Fruit fly (Drosophila melanogaster) whole organism, embryonic: ENCODE measurements around the gene CG13248.

ENCODE experiments used
- Ada2b ChIP-seq: fragments of 200-800 bp; sonication (Bioruptor generic); IDR thresholded peaks from 2 replicates; pipeline ENCODE4 v1.3.6; 2022; ENCODE audit warnings: missing biosample characterization, missing genetic modification characterization
- BtbVII ChIP-seq: fragments of 200-800 bp; sonication (Bioruptor generic); optimal IDR thresholded peaks from 3 replicates; lab custom pipeline; 2017; ENCODE audit warnings: missing biosample characterization, mild to moderate bottlenecking, missing genetic modification characterization
- CG1024 ChIP-seq: fragments of 200-800 bp; sonication (Bioruptor generic); IDR thresholded peaks from 2 replicates; pipeline ENCODE4 v1.3.6; 2022; ENCODE audit warnings: missing biosample characterization, missing genetic modification characterization
- CG11560 ChIP-seq: fragments of 200-800 bp; sonication (Bioruptor generic); IDR thresholded peaks from 3 replicates; pipeline ENCODE4 v1.3.6; 2022; ENCODE audit warnings: missing biosample characterization, missing genetic modification characterization
- CG12391 ChIP-seq: fragments of 200-800 bp; sonication (Bioruptor generic); optimal IDR thresholded peaks from 3 replicates; lab custom pipeline; 2018; ENCODE audit warnings: missing biosample characterization, mild to moderate bottlenecking, missing genetic modification characterization, moderate library complexity
- CG13624 ChIP-seq: fragments of 200-800 bp; sonication (Bioruptor generic); optimal IDR thresholded peaks from 2 replicates; lab custom pipeline; 2016; ENCODE audit warnings: missing biosample characterization, missing genetic modification characterization
- CG13894 ChIP-seq: fragments of 200-800 bp; sonication (Bioruptor generic); optimal IDR thresholded peaks from 3 replicates; lab custom pipeline; 2018; ENCODE audit warnings: missing biosample characterization, mild to moderate bottlenecking, missing genetic modification characterization, moderate library complexity
- CG15514 ChIP-seq: fragments of 200-800 bp; sonication (Bioruptor generic); optimal IDR thresholded peaks from 3 replicates; lab custom pipeline; 2017; ENCODE audit warnings: missing biosample characterization, missing genetic modification characterization, mild to moderate bottlenecking, moderate library complexity, missing genetic modification reagents
- CG1647 ChIP-seq: fragments of 200-800 bp; sonication (Bioruptor generic); optimal IDR thresholded peaks from 3 replicates; lab custom pipeline; 2016; ENCODE audit warnings: missing biosample characterization, missing genetic modification characterization
- CG1792 ChIP-seq: fragments of 200-800 bp; sonication (Bioruptor generic); optimal IDR thresholded peaks from 2 replicates; lab custom pipeline; 2016; ENCODE audit warnings: missing biosample characterization, missing genetic modification characterization
- CG18599 ChIP-seq: fragments of 200-800 bp; sonication (Bioruptor generic); optimal IDR thresholded peaks from 3 replicates; lab custom pipeline; 2017; ENCODE audit warnings: missing biosample characterization, missing genetic modification characterization, mild to moderate bottlenecking, moderate library complexity, missing genetic modification reagents
- CG2199 ChIP-seq: fragments of 200-800 bp; sonication (Bioruptor generic); IDR thresholded peaks from 3 replicates; pipeline ENCODE4 v1.3.6; 2022; ENCODE audit warnings: missing biosample characterization, missing genetic modification characterization
- CG2202 ChIP-seq: fragments of 200-800 bp; sonication (Bioruptor generic); optimal IDR thresholded peaks from 2 replicates; lab custom pipeline; 2018; ENCODE audit warnings: missing biosample characterization, mild to moderate bottlenecking, missing genetic modification characterization
- CG34422 ChIP-seq: fragments of 200-800 bp; sonication (Bioruptor generic); IDR thresholded peaks from 3 replicates; pipeline ENCODE4 v1.3.6; 2022; ENCODE audit warnings: missing biosample characterization, missing genetic modification characterization
- CG3847 ChIP-seq: fragments of 200-800 bp; sonication (Bioruptor generic); IDR thresholded peaks from 2 replicates; pipeline ENCODE4 v1.3.6; 2022; ENCODE audit warnings: missing biosample characterization, missing genetic modification characterization
- CG42726 ChIP-seq: fragments of 200-800 bp; sonication (Bioruptor generic); IDR thresholded peaks from 2 replicates; pipeline ENCODE4 v1.3.6; 2022; ENCODE audit warnings: missing biosample characterization, missing genetic modification characterization; ENCODE audit not compliant: partially characterized antibody
- CG4617 ChIP-seq: fragments of 200-800 bp; sonication (Bioruptor generic); optimal IDR thresholded peaks from 3 replicates; lab custom pipeline; 2016; ENCODE audit warnings: missing biosample characterization, missing genetic modification characterization, borderline replicate concordance
- CG4854 ChIP-seq: fragments of 200-800 bp; sonication (Bioruptor generic); optimal IDR thresholded peaks from 2 replicates; lab custom pipeline; 2016; ENCODE audit warnings: missing biosample characterization, missing genetic modification characterization, inconsistent platforms
- CG7839 ChIP-seq: fragments of 200-800 bp; sonication (Bioruptor generic); optimal IDR thresholded peaks from 3 replicates; lab custom pipeline; 2018; ENCODE audit warnings: missing biosample characterization, mild to moderate bottlenecking, missing genetic modification characterization, moderate library complexity
- CG7963 ChIP-seq: fragments of 200-800 bp; sonication (Bioruptor generic); IDR thresholded peaks from 3 replicates; pipeline ENCODE4 v1.3.6; 2022; ENCODE audit warnings: missing biosample characterization, missing genetic modification characterization; ENCODE audit not compliant: partially characterized antibody
- CG7987 ChIP-seq: fragments of 200-800 bp; sonication (Bioruptor generic); optimal IDR thresholded peaks from 2 replicates; lab custom pipeline; 2018; ENCODE audit warnings: missing biosample characterization, mild to moderate bottlenecking, missing genetic modification characterization, moderate library complexity
- CHES-1-like ChIP-seq: fragments of 200-800 bp; sonication (Bioruptor generic); optimal IDR thresholded peaks from 2 replicates; lab custom pipeline; 2016; ENCODE audit warnings: missing biosample characterization, missing genetic modification characterization
- Deaf1 ChIP-seq: fragments of 200-800 bp; optimal IDR thresholded peaks from 3 replicates; lab custom pipeline; 2019; ENCODE audit warnings: missing biosample characterization, mild to moderate bottlenecking, missing genetic modification characterization, moderate library complexity
- E2f2 ChIP-seq: fragments of 200-800 bp; sonication (Bioruptor generic); IDR thresholded peaks from 2 replicates; pipeline ENCODE4 v1.3.6; 2022; ENCODE audit warnings: missing biosample characterization, missing genetic modification characterization
- Eip74EF ChIP-seq, 2 experiments: fragments of 200-800 bp in 1 of 2; fragments of >200 bp in 1 of 2; sonication (Bioruptor generic) in 1 of 2; optimal IDR thresholded peaks; 2 replicates each; lab custom pipeline; 2017 to 2019; ENCODE audit warnings: missing biosample characterization in 2 of 2, missing genetic modification characterization in 2 of 2, mild to moderate bottlenecking in 1 of 2, moderate library complexity in 1 of 2
- Hey ChIP-seq: fragments of 200-800 bp; sonication (Bioruptor generic); optimal IDR thresholded peaks from 3 replicates; lab custom pipeline; 2018; ENCODE audit warnings: missing biosample characterization, mild to moderate bottlenecking, missing genetic modification characterization
- HmgZ ChIP-seq: fragments of 200-800 bp; sonication (Bioruptor generic); optimal IDR thresholded peaks from 2 replicates; lab custom pipeline; 2018; ENCODE audit warnings: missing biosample characterization, mild to moderate bottlenecking, missing genetic modification characterization
- Hmr ChIP-seq: fragments of 200-800 bp; sonication (Bioruptor generic); optimal IDR thresholded peaks from 3 replicates; lab custom pipeline; 2017; ENCODE audit warnings: mild to moderate bottlenecking, missing biosample characterization, missing genetic modification reagents, missing genetic modification characterization
- Jarid2 ChIP-seq: fragments of 200-800 bp; sonication (Bioruptor generic); optimal IDR thresholded peaks from 3 replicates; lab custom pipeline; 2017; ENCODE audit warnings: mild to moderate bottlenecking, missing biosample characterization, missing genetic modification reagents, missing genetic modification characterization
- Med ChIP-seq: fragments of 200-800 bp; sonication (Bioruptor generic); peaks from one replicate; lab custom pipeline; 2016; ENCODE audit warnings: missing biosample characterization, missing genetic modification characterization, mild to moderate bottlenecking, inconsistent platforms, moderate library complexity
- aop ChIP-seq: fragments of 200-800 bp; sonication (Bioruptor generic); IDR thresholded peaks from 2 replicates; pipeline ENCODE4 v1.3.6; 2022; ENCODE audit warnings: missing biosample characterization, missing genetic modification characterization
- bowl ChIP-seq: fragments of 200-800 bp; sonication (Bioruptor generic); IDR thresholded peaks from 2 replicates; pipeline ENCODE4 v1.3.6; 2022; ENCODE audit warnings: missing biosample characterization, missing genetic modification characterization
- chif ChIP-seq, 2 experiments: fragments of 200-800 bp; sonication (Bioruptor generic); optimal IDR thresholded peaks; 3 replicates each; lab custom pipeline; 2016; ENCODE audit warnings: missing biosample characterization in 2 of 2, missing genetic modification characterization in 2 of 2
- ci ChIP-seq: fragments of 200-800 bp; sonication (Bioruptor generic); IDR thresholded peaks from 3 replicates; pipeline ENCODE4 v1.3.6; 2022; ENCODE audit warnings: missing biosample characterization, missing genetic modification characterization
- croc ChIP-seq: fragments of 200-800 bp; sonication (Bioruptor generic); conservative IDR thresholded peaks from 3 replicates; pipeline ENCODE4 v1.3.6; 2022; ENCODE audit warnings: missing biosample characterization, missing genetic modification characterization
- cwo ChIP-seq: fragments of 200-800 bp; sonication (Bioruptor generic); optimal IDR thresholded peaks from 3 replicates; lab custom pipeline; 2017; ENCODE audit warnings: missing biosample characterization, missing genetic modification characterization, mild to moderate bottlenecking, moderate library complexity, missing genetic modification reagents
- disco-r ChIP-seq: fragments of 200-800 bp; sonication (Bioruptor generic); optimal IDR thresholded peaks from 2 replicates; lab custom pipeline; 2016; ENCODE audit warnings: missing biosample characterization, missing genetic modification characterization
- dysf ChIP-seq: fragments of 200-800 bp; sonication (Bioruptor generic); IDR thresholded peaks from 3 replicates; pipeline ENCODE4 v1.3.6; 2022; ENCODE audit warnings: missing biosample characterization, missing genetic modification characterization
- jing ChIP-seq: fragments of 200-800 bp; sonication (Bioruptor generic); optimal IDR thresholded peaks from 2 replicates; lab custom pipeline; 2018; ENCODE audit warnings: missing biosample characterization, mild to moderate bottlenecking, missing genetic modification characterization
- lbe ChIP-seq: fragments of 200-800 bp; sonication (Bioruptor generic); optimal IDR thresholded peaks from 2 replicates; lab custom pipeline; 2016; ENCODE audit warnings: missing biosample characterization, mild to moderate bottlenecking, missing genetic modification characterization
- mam ChIP-seq: fragments of 200-800 bp; sonication (Bioruptor generic); optimal IDR thresholded peaks from 3 replicates; lab custom pipeline; 2016; ENCODE audit warnings: missing biosample characterization, missing genetic modification characterization
- pzg ChIP-seq: fragments of 200-800 bp; sonication (Bioruptor generic); optimal IDR thresholded peaks from 3 replicates; lab custom pipeline; 2018; ENCODE audit warnings: missing biosample characterization, mild to moderate bottlenecking, missing genetic modification characterization, moderate library complexity
- slp2 ChIP-seq: fragments of 200-800 bp; sonication (Bioruptor generic); optimal IDR thresholded peaks from 2 replicates; lab custom pipeline; 2016; ENCODE audit warnings: missing biosample characterization, missing genetic modification characterization
- stc ChIP-seq: fragments of 200-800 bp; sonication (Bioruptor generic); IDR thresholded peaks from 2 replicates; pipeline ENCODE4 v1.3.6; 2022; ENCODE audit warnings: missing biosample characterization, missing genetic modification characterization
- sug ChIP-seq: fragments of 200-800 bp; optimal IDR thresholded peaks from 2 replicates; lab custom pipeline; 2019; ENCODE audit warnings: missing biosample characterization, mild to moderate bottlenecking, missing genetic modification characterization, moderate library complexity
- tap ChIP-seq: fragments of 200-800 bp; optimal IDR thresholded peaks from 3 replicates; lab custom pipeline; 2019; ENCODE audit warnings: missing biosample characterization, mild to moderate bottlenecking, missing genetic modification characterization, moderate library complexity
- zen2 ChIP-seq: fragments of 200-800 bp; sonication (Bioruptor generic); IDR thresholded peaks from 3 replicates; pipeline ENCODE4 v1.3.6; 2022; ENCODE audit warnings: missing biosample characterization, missing genetic modification characterization; ENCODE audit not compliant: partially characterized antibody

Gene CG13248

dm6 chr3L:20387843-20388163 lies 22.6 kb downstream of the CG13248 start (continued):
- TF ChIP-seq Deaf1 (tag; lab: Kevin White, UChicago), result peak; percentile 12
- TF ChIP-seq disco-r (GFP tag; lab: Kevin White, UChicago), result no peak

DNA sequence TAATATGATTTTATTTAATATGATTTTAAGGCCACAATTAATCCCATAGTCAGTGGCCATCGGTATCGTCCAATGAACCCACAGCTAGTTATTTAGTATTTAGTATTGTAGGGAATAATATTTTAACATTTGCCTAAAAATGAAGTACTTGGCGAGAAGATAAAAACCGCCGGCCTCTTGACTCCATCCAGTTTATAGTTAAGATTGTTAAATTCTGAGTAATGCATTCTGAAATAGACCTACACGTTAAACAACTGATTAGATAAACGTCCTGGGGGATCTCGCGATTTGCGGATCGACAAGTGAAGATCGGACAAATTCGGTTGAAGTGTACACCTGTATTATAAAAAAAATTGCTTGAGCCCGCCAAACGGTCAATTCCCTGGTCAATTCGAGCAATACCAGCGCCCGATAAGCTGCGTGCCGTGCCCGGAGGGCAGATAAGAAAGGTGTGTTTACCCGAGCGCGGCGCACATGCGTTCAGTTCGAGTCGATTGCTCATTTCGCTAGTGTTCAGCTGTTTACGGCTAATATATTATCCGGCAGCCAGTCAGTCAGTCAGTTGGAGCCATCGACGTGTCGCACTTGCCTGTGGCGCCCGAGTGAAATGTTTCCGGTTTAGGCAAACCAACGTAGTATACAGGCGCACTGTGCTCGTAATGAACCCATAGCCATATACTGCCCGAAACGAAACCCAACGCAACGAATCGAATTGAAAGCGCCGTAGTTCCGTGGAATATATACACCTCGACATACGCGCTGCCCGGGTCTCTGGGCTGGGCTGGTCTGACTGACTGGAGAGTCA lies 23.1 kb downstream of the CG13248 start:
- TF ChIP-seq CG2199, result peak; percentile 89; the same call in 2 of the 3 replicates
- no peak for TF ChIP-seq CG7963 (GFP tag; lab: Robert Waterston, UW)
- TF ChIP-seq stc (GFP tag; lab: Robert Waterston, UW), result no peak
- TF ChIP-seq Eip74EF (GFP tag; optimal IDR thresholded peaks at IDR 0.05; lab: Kevin White, UChicago), result peak in 1 of 2 experiments; percentile 55
- no peak for TF ChIP-seq croc (GFP tag; lab: Robert Waterston, UW)
- TF ChIP-seq CG4854, result no peak
- no peak for TF ChIP-seq slp2 (GFP tag; lab: Kevin White, UChicago)
- peak; percentile 2 for TF ChIP-seq Hmr
- no peak for TF ChIP-seq CG42726 (GFP tag; lab: Robert Waterston, UW)
- TF ChIP-seq CG13624 (GFP tag; lab: Kevin White, UChicago), result no peak
- TF ChIP-seq Med, result peak; percentile 69
- TF ChIP-seq CG7839, result no peak
- no peak for TF ChIP-seq CG12391 (tag; lab: Kevin White, UChicago)
- TF ChIP-seq Ada2b (GFP tag; lab: Robert Waterston, UW), result no peak
- no peak for TF ChIP-seq BtbVII (GFP tag; lab: Kevin White, UChicago)
- TF ChIP-seq CG1024 (GFP tag; lab: Robert Waterston, UW), result 0 out of 2 replicates have a peak, but pooled peaks have one; percentile 14
- peak; percentile 72 for TF ChIP-seq cwo (GFP tag; lab: Kevin White, UChicago)
- no peak for TF ChIP-seq CG3847
- TF ChIP-seq pzg (GFP tag; lab: Kevin White, UChicago), result no peak
- no peak; the same call in 2 of the 3 replicates for TF ChIP-seq zen2 (GFP tag; lab: Robert Waterston, UW)
- no peak for TF ChIP-seq chif (GFP tag; optimal IDR thresholded peaks at IDR 0.05; lab: Kevin White, UChicago)
- no peak for TF ChIP-seq CG1647
- no peak for TF ChIP-seq CG2202 (tag; lab: Kevin White, UChicago)
- TF ChIP-seq CG34422 (GFP tag; lab: Robert Waterston, UW), result no peak
- peak; percentile 95 for TF ChIP-seq sug (tag; lab: Kevin White, UChicago)
- 0 out of 3 replicates have a peak, but pooled peaks have one; percentile 25 for TF ChIP-seq ci (GFP tag; lab: Robert Waterston, UW)
- TF ChIP-seq HmgZ (tag; lab: Kevin White, UChicago), result peak; percentile 45
- no peak for TF ChIP-seq jing (GFP tag; lab: Kevin White, UChicago)
- TF ChIP-seq CG7987 (GFP tag; lab: Kevin White, UChicago), result no peak
- peak; percentile 19 for TF ChIP-seq CG15514 (GFP tag; lab: Kevin White, UChicago)
- no peak for TF ChIP-seq bowl (GFP tag; lab: Robert Waterston, UW)
- peak; percentile 2 for TF ChIP-seq CG13894
- no peak for TF ChIP-seq aop (GFP tag; lab: Robert Waterston, UW)
- TF ChIP-seq dysf (GFP tag; lab: Robert Waterston, UW), result 0 out of 3 replicates have a peak, but pooled peaks have one; percentile 28
- TF ChIP-seq CG4617 (GFP tag; lab: Kevin White, UChicago), result no peak
- peak; percentile 16 for TF ChIP-seq lbe
- no peak for TF ChIP-seq Jarid2 (GFP tag; lab: Kevin White, UChicago)
- no peak for TF ChIP-seq mam
- TF ChIP-seq E2f2 (GFP tag; lab: Robert Waterston, UW), result 0 out of 2 replicates have a peak, but pooled peaks have one; percentile 11
- TF ChIP-seq CG18599 (GFP tag; lab: Kevin White, UChicago), result peak; percentile 51
- TF ChIP-seq tap, result no peak
- TF ChIP-seq Hey, result no peak
- no peak for TF ChIP-seq CHES-1-like (GFP tag; lab: Kevin White, UChicago)
- no peak for TF ChIP-seq CG1792
- no peak for TF ChIP-seq CG11560
